Worm (Caenorhabditis elegans): ENCODE data around the gene lys-7.

lys-7 gene

ce11 chrV:3477496-3477895 lies 4.9 kb downstream of the lys-7 start, which contains the start of gene srbc-31:
TSS of gene srbc-31 (minus strand) at chrV:3477596.
- TF ChIP-seq unc-62 (GFP tag; optimal IDR thresholded peaks at IDR 0.05) = no peak

ce11 chrV:3476228-3476627 lies 6.2 kb downstream of the lys-7 start:
- no peak for TF ChIP-seq unc-62 (GFP tag; optimal IDR thresholded peaks at IDR 0.05)

- no peak for TF ChIP-seq unc-62 (GFP tag; optimal IDR thresholded peaks at IDR 0.05)
Observed at ce11 chrV:3475021-3475420, 7.4 kb downstream of the lys-7 start, which contains the start of gene oac-2. TSS of gene oac-2 (minus strand) at chrV:3475121.

- TF ChIP-seq unc-62 (GFP tag; optimal IDR thresholded peaks at IDR 0.05) = no peak
Observed at ce11 chrV:3470782-3471181, 11.6 kb downstream of the lys-7 start, which contains the start of gene srbc-29. TSS of gene srbc-29 (minus strand) at chrV:3470882.

ce11 chrV:3468436-3468835 lies 14.0 kb downstream of the lys-7 start, which contains the start of gene gst-33:
TSS of gene gst-33 (minus strand) at chrV:3468562.
- TF ChIP-seq unc-62 (GFP tag; optimal IDR thresholded peaks at IDR 0.05) = no peak

ce11 chrV:3464897-3465296 lies 17.5 kb downstream of the lys-7 start:
- no peak for TF ChIP-seq unc-62 (GFP tag; optimal IDR thresholded peaks at IDR 0.05)

ce11 chrV:3463514-3463913 lies 18.9 kb downstream of the lys-7 start, which contains the start of gene slc-28.1:
TSS of gene slc-28.1 (plus strand) at chrV:3463814.
- no peak for TF ChIP-seq unc-62 (GFP tag; optimal IDR thresholded peaks at IDR 0.05)

ce11 chrV:3459919-3460318 lies 22.5 kb downstream of the lys-7 start, which contains the start of gene slc-28.2:
TSS of gene slc-28.2 (plus strand) at chrV:3460219.
- TF ChIP-seq unc-62 (GFP tag; optimal IDR thresholded peaks at IDR 0.05) = no peak

- no peak for TF ChIP-seq unc-62 (GFP tag; optimal IDR thresholded peaks at IDR 0.05)
Observed at ce11 chrV:3455135-3455747, 27.2 kb downstream of the lys-7 start.

- TF ChIP-seq unc-62 (GFP tag; optimal IDR thresholded peaks at IDR 0.05) = no peak
Observed at ce11 chrV:3454620-3455019, 27.8 kb downstream of the lys-7 start.

ce11 chrV:3452489-3452888 lies 29.9 kb downstream of the lys-7 start:
- no peak for TF ChIP-seq unc-62 (GFP tag; optimal IDR thresholded peaks at IDR 0.05)

- no peak for TF ChIP-seq unc-62 (GFP tag; optimal IDR thresholded peaks at IDR 0.05)
Observed at ce11 chrV:3451646-3452045, 30.8 kb downstream of the lys-7 start.

ce11 chrV:3450351-3450750 lies 32.0 kb downstream of the lys-7 start:
- no peak for TF ChIP-seq unc-62 (GFP tag; optimal IDR thresholded peaks at IDR 0.05)

ce11 chrV:3449810-3450209 lies 32.6 kb downstream of the lys-7 start:
- TF ChIP-seq unc-62 (GFP tag; optimal IDR thresholded peaks at IDR 0.05) = no peak

- no peak for TF ChIP-seq unc-62 (GFP tag; optimal IDR thresholded peaks at IDR 0.05)
Observed at ce11 chrV:3445090-3445832, 37.1 kb downstream of the lys-7 start.

ce11 chrV:3444777-3445089 lies 37.7 kb downstream of the lys-7 start, which contains the start of gene cfz-2:
TSS of gene cfz-2 (minus strand) at chrV:3444877.
- no peak for TF ChIP-seq unc-62 (GFP tag; optimal IDR thresholded peaks at IDR 0.05)

ce11 chrV:3442609-3443008 lies 39.8 kb downstream of the lys-7 start:
- TF ChIP-seq unc-62 (GFP tag; optimal IDR thresholded peaks at IDR 0.05) = no peak

Data from whole organism, dauer.